Worm (Caenorhabditis elegans): Measurements from ENCODE around the gene F31D5.1.
A peak's percentile ranks its signal among the peaks of the same experiment; 100 is the strongest.

The F31D5.1 gene

ce11 chrII:4222983-4223382 lies 3.8 kb downstream of the F31D5.1 start, which contains the start of gene C16A11.5:
Gene C16A11.5 (plus strand): TSS chrII:4223305.
- TF ChIP-seq F57C9.4 (tag; optimal IDR thresholded peaks at IDR 0.05) = no peak
- no peak for TF ChIP-seq rpc-1 (optimal IDR thresholded peaks at IDR 0.05)
- no peak for TF ChIP-seq rpc-1 (tag; optimal IDR thresholded peaks at IDR 0.05)
- no peak for TF ChIP-seq C06A6.2 (GFP tag; conservative IDR thresholded peaks at IDR 0.05)
- TF ChIP-seq sdz-38 (tag; optimal IDR thresholded peaks at IDR 0.05) = no peak
- no peak for TF ChIP-seq K12H6.12 (tag; optimal IDR thresholded peaks at IDR 0.05)
- no peak for TF ChIP-seq ceh-40 (GFP tag; IDR thresholded peaks at IDR 0.05)
- no peak for TF ChIP-seq aptf-2 (GFP tag; conservative IDR thresholded peaks at IDR 0.05)
- no peak for TF ChIP-seq Y53G8AR.9 (GFP tag; conservative IDR thresholded peaks at IDR 0.05)
- no peak for TF ChIP-seq aptf-3 (GFP tag; IDR thresholded peaks at IDR 0.05)
- no peak for TF ChIP-seq rec-8 (tag; optimal IDR thresholded peaks at IDR 0.05)
- no peak for TF ChIP-seq egl-44 (GFP tag; IDR thresholded peaks at IDR 0.05)
- no peak for TF ChIP-seq bed-2 (GFP tag; IDR thresholded peaks at IDR 0.05)
- TF ChIP-seq Y79H2A.3 (GFP tag; conservative IDR thresholded peaks at IDR 0.05) = no peak
- TF ChIP-seq tbx-9 (tag; optimal IDR thresholded peaks at IDR 0.05; ENCODE audit: borderline replicate concordance) = no peak
- no peak for TF ChIP-seq attf-6 (GFP tag; IDR thresholded peaks at IDR 0.05)

ce11 chrII:4226598-4227096 lies 7.5 kb downstream of the F31D5.1 start, which contains the start of gene C16A11.4:
Gene C16A11.4 (plus strand): TSS chrII:4227046.
- no peak for TF ChIP-seq ceh-91 (GFP tag; IDR thresholded peaks at IDR 0.05)
- peak; percentile 31 for TF ChIP-seq F49E8.2 (tag; optimal IDR thresholded peaks at IDR 0.05; ENCODE audit: insufficient read depth)
- no peak for TF ChIP-seq ztf-22 (GFP tag; optimal IDR thresholded peaks at IDR 0.05)
- TF ChIP-seq madf-8 (GFP tag; conservative IDR thresholded peaks at IDR 0.05) = peak; percentile 55
- no peak for TF ChIP-seq F10E7.11 (tag; optimal IDR thresholded peaks at IDR 0.05)
- TF ChIP-seq mes-4 (tag; optimal IDR thresholded peaks at IDR 0.05) = no peak
- no peak for TF ChIP-seq cebp-1 (GFP tag; IDR thresholded peaks at IDR 0.05)
- no peak for TF ChIP-seq cebp-1 (tag; optimal IDR thresholded peaks at IDR 0.05)
- no peak for TF ChIP-seq T26A5.8 (tag; optimal IDR thresholded peaks at IDR 0.05)
- TF ChIP-seq snpc-4 (GFP tag; optimal IDR thresholded peaks at IDR 0.05) = no peak
- TF ChIP-seq snpc-4 (tag; optimal IDR thresholded peaks at IDR 0.05) = peak in 1 of 4 experiments; percentile 33
- no peak for TF ChIP-seq ccch-3 (GFP tag; optimal IDR thresholded peaks at IDR 0.05)
- no peak for TF ChIP-seq atf-7 (tag; optimal IDR thresholded peaks at IDR 0.05)
- TF ChIP-seq mcd-1 (GFP tag; IDR thresholded peaks at IDR 0.05) = no peak
- no peak for TF ChIP-seq ceh-58 (GFP tag; IDR thresholded peaks at IDR 0.05)
- TF ChIP-seq ztf-25 (GFP tag; IDR thresholded peaks at IDR 0.05) = no peak
- no peak for TF ChIP-seq snpc-1.1 (tag; optimal IDR thresholded peaks at IDR 0.05; ENCODE audit: insufficient read depth)
- no peak for TF ChIP-seq rcor-1 (GFP tag; IDR thresholded peaks at IDR 0.05)
- TF ChIP-seq ekl-4 (GFP tag; IDR thresholded peaks at IDR 0.05) = no peak
- no peak for TF ChIP-seq F55B11.4 (tag; optimal IDR thresholded peaks at IDR 0.05; ENCODE audit: borderline replicate concordance, insufficient read depth)
- no peak for TF ChIP-seq unc-62 (GFP tag; optimal IDR thresholded peaks at IDR 0.05)
- no peak for TF ChIP-seq ceh-100 (GFP tag; IDR thresholded peaks at IDR 0.05)
- no peak for TF ChIP-seq tlf-1 (GFP tag; optimal IDR thresholded peaks at IDR 0.05)
- no peak for TF ChIP-seq pha-4 (tag; optimal IDR thresholded peaks at IDR 0.05)
- TF ChIP-seq Y79H2A.3 (GFP tag; conservative IDR thresholded peaks at IDR 0.05) = no peak
- TF ChIP-seq nfyb-1 (GFP tag; IDR thresholded peaks at IDR 0.05) = no peak
- no peak for TF ChIP-seq him-1 (tag; optimal IDR thresholded peaks at IDR 0.05)
- TF ChIP-seq F23B12.7 (tag; optimal IDR thresholded peaks at IDR 0.05; ENCODE audit: insufficient read depth) = no peak
- no peak for TF ChIP-seq aptf-3 (GFP tag; IDR thresholded peaks at IDR 0.05)
- no peak for TF ChIP-seq gei-17 (GFP tag; optimal IDR thresholded peaks at IDR 0.05)
- TF ChIP-seq hmg-1.2 (GFP tag; IDR thresholded peaks at IDR 0.05) = no peak
- TF ChIP-seq hmg-20 (GFP tag; IDR thresholded peaks at IDR 0.05) = no peak
- TF ChIP-seq Y53F4B.3 (GFP tag; IDR thresholded peaks at IDR 0.05) = no peak
- TF ChIP-seq aptf-2 (GFP tag; conservative IDR thresholded peaks at IDR 0.05) = no peak
- no peak for TF ChIP-seq lsy-27 (tag; optimal IDR thresholded peaks at IDR 0.05; ENCODE audit: borderline replicate concordance, insufficient read depth)

Data from whole organism, young adult.